Worm (Caenorhabditis elegans): ENCODE results near the gene C47G2.3.

ce11 chrII:11335670-11336069, 45.7 kb upstream of the C47G2.3 start:
- TF ChIP-seq him-1 (tag; optimal IDR thresholded peaks at IDR 0.05) (no peak), dao-5 (tag; optimal IDR thresholded peaks at IDR 0.05) (no peak), W03F9.2 (tag; optimal IDR thresholded peaks at IDR 0.05) (no peak)
